Fruit fly (Drosophila melanogaster): ENCODE results near the gene CG10730.

CG10730 gene

DNA sequence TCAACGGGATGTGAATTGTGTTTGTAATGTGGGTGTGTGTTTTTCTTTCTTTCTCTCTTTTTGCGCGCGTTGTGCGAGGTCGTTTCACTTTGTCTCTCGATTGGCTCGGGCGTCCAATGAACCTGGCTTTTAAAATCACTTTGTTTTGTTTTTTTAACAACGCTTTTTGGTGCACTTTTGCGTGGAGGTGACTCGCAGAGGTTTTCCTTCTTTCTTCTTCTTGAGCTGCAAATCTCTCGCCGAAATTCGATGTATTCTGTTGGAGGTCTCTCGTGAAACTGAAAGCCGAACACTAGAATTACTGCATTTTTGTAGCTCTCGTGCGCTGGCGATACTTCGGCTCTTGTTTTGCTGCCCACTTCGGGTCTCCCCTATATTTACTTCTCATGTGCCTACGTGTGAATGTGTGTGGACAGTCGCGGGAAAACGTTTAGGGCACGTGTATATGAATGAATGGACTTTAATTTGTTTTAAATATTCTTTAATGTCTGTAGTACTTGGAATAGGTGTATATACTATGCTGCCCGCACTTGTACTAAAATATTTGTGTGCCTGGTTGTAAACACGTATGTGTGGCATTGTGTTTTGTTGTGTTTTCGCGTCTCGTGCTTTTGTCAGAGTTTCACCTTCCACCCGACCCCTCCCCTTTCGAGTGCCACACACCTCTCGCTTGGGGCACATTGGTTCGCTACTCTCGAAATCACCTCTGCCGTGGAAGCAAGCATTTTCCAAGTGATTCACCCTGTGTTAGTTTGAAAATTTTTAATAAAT lies 13.0 kb upstream of the CG10730 start, which contains the start of gene fok:
Gene fok (minus strand): TSS at position 286 of the 771 bp plus-strand sequence.
- TF ChIP-seq CG17801 (GFP tag; optimal IDR thresholded peaks at IDR 0.05; ENCODE audit: partially characterized antibody): peak; percentile 97

DNA sequence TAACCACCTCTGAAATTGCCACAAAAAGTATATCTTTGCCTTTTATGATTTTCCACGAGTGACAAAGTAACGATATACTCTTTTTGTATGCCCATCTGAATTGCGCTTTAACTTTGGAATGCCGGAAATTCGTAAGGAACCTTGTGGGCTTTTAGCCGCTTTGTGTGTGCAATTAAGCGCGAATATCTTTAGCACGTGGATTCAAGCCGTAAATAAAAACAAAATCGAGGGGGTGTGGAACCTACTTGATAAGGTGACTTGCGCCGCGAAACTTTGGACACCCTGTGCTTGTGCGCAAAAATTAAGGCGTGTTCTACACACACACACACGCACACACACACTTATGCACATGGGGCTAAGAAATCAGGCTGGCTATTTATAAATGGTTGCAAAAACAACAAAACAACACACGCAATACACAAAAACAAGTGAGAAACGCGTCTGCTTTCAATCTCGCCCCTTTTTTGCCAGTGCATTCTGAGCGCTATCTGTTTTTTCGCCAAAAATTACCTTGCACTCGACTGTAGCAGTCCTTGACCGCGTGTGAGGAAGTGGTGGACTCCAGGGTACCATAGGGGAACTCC lies 12.2 kb upstream of the CG10730 start:
- TF ChIP-seq CG17801 (GFP tag; optimal IDR thresholded peaks at IDR 0.05; ENCODE audit: partially characterized antibody): no peak

DNA sequence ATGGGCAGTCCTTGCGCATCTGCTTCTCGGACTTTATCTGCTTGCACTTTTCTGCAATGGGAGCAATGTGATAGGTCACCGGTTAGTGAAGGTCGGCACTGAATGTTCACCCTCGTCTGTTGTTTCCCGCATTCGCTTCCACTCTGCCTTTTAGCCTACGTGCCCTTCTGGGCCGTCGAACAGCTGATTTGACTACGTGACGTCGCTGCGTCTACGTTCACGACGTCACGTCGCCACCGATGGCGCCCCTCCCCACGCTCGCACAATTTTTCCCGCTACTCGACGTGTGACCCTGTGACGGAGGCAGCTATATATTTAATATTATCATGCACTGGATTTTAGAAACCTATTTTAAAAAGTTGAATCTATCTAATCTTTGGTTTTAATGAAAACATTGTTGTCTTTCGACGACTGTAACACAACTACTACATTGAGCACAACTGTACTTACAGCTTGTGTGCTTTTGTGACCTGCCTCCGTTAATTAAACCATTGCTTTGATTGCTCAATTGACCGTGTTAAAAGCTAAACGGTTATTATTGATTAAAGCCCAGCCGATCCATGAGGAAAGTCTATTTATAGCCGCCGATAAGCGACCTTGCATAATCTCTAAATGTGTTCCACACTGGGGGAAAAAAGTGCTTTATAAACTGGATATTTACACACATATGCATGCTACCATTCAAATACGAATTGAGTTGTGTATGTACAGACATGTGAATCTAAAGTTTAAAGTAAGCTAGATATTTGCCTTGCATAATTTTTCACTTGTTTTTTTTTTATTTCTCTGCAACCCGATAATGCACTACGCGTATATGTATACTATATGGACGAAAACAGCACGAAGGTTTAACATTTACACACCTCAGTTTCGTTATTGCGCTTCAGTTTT lies 11.2 kb upstream of the CG10730 start:
- no peak for TF ChIP-seq CG17801 (GFP tag; optimal IDR thresholded peaks at IDR 0.05; ENCODE audit: partially characterized antibody)

DNA sequence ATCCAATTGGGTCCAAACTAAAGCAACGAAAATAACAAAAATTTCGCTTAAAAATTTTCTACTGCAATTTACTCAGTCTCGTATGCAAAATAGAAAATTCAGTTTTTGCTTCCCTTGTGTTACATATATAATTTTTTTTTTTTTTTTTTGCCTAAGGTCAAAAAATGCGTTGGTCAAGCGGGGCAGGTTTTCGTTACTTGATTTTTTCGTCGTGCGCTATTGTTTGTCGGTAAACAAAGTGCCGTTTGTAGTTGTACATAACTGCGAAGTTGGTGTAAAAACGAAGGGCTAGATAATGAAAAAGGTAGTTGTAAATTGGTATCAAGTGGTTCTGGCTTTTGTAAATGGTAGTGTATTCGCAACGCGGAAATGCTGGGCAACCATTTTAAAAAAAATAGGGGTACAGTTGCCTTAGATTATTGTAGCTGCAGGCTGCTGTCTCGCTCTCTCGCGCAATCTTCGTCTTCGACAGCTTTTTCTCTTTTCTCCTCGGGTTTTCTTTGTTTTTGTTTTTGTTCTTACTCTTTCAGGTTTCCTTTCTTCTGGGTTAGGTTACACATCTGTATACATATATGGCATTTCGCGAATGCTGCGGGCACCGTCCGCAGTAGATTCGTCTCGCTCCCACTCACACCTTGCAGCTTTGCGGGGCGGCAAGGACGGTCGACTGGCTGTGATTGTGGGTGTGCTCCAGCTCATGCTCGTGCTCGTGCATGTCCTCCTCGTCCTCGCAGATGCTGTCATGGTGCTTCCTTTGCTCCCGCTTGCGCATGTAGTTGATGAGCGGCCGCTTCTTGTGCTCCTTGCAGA lies 10.4 kb upstream of the CG10730 start:
- TF ChIP-seq CG17801 (GFP tag; optimal IDR thresholded peaks at IDR 0.05; ENCODE audit: partially characterized antibody): no peak

DNA sequence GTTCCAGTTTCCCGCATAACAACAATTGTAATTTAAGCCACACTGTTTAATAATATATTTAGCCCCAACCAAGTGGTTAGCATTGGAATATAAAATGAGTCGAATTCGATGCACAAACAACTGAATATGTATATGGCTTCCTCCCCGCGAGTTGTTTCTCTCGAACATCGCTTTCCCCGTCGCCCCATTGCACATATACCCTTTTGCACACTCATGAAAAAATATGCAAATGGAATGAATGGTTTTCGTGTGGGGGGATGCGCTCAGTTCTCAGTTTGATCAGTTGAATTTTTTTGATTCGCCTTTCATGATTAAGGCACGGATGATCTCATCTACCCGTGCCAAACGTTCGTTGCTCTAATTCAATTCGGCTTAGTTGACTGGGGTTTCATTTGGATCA lies 8.8 kb upstream of the CG10730 start:
- no peak for TF ChIP-seq CG17801 (GFP tag; optimal IDR thresholded peaks at IDR 0.05; ENCODE audit: partially characterized antibody)

DNA sequence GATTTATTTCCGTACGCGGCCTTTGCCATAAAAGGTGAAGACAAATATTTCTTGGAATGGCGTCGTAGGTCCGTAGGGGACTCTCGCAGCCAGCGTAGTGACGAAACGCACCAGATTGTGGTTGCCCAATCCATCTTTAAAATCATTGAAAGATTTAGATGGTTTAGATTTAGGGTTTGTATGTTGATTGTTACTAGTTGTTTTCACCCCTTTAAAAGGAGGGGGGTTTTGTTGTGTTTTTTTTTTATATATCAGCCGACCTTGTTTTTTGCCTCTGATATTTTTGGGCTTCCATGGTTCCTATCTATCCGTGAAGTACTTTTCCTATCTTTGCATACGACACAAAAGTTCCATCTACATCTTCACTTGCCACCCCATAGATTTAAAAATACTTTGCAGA lies 6.9 kb upstream of the CG10730 start:
- no peak for TF ChIP-seq CG17801 (GFP tag; optimal IDR thresholded peaks at IDR 0.05; ENCODE audit: partially characterized antibody)

DNA sequence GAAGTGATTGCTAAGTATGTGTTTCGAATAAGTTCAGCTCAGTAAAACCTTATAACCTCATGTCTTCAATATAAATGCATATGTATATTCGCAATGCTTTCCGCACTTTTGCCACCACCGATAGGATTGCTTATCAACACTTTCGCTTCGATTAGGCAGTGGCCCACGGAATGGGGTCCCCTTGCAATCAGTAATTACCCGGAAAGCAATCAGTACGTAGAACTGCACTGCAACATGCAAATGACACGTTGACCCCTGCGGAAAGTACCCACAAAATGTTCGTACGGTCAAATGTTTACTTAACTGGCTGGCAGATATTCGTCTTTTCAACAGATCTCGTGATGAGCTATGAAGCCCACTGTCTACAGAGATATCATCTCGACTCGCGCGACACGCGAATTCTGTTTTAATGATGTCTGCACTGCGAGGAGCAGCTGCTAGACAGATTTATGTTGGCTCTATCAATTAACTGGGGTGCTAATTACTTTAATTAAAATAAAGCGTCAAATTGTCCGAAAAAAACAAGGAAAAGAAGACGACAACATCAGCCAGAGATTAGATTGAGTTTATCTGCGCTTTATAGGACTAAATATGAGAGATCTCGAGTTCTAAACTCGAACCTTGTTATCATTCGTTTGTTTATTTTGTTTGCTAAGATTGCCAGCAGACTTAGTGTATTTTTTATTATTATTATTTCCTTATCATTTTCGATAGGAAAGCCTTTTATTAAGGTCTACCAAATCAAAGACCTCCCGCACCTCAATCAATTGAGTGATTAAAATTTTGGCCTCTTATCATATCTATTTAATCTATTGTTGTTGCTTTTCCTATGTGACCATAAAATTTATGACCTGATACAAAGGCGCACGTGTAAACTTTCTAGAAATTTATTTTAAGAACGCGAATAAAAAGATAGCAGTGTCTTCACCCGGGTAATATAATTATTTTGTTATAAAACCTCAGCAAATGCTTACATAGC lies 5.7 kb upstream of the CG10730 start:
- peak; percentile 11 for TF ChIP-seq CG17801 (GFP tag; optimal IDR thresholded peaks at IDR 0.05; ENCODE audit: partially characterized antibody)

DNA sequence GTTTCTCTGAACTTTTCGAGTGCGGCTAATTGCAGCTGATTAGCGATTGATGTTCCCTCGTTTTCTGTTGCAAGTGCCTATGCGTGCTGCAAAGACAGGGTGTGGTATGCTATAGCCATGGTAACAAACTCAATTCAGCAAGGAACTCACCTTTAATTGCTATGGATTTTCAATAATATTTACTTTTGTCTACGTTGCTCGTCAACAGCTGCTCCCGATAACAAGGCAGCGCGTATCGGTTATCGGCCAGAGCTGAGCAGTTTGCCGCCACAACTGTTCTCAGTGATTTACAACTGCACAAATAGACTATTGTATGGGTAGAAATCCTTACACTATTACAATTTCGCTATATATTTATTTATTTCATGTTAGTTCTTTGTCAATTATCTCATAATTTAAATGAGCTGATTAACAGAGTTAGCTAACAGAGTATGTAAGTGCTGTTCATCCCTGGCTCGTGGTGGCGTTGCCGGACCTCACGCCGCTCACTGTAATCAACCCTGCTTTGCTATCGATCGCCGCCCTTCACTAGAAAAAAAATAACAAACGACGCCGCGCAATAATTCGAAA lies 3.3 kb upstream of the CG10730 start, which contains the start of the genes pr and neb:
Gene pr (minus strand): TSS at position 225 of the 570 bp plus-strand sequence.
Gene neb (plus strand): TSS at position 524 of the 570 bp plus-strand sequence.
- TF ChIP-seq CG17801 (GFP tag; optimal IDR thresholded peaks at IDR 0.05; ENCODE audit: partially characterized antibody): peak; percentile 62

DNA sequence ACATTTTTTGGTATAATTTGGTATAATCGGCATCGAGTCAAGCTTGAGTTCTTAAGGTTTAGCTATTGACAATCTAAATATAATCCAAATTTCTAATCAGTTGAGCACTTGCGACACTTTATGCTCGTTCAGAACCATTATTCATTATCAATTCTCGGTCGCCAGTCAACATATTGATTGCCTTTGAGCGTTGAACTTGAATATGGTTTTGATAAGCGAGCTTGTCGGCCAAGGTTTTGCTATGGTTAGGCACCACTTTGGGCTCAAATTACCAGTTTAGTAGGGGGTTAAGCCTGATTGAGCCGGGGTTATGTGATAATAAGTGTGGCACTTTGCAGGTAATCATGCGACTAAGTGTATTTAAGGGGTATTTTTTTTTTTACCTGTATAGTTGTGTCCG lies 2.4 kb upstream of the CG10730 start:
- no peak for TF ChIP-seq CG17801 (GFP tag; optimal IDR thresholded peaks at IDR 0.05; ENCODE audit: partially characterized antibody)

DNA sequence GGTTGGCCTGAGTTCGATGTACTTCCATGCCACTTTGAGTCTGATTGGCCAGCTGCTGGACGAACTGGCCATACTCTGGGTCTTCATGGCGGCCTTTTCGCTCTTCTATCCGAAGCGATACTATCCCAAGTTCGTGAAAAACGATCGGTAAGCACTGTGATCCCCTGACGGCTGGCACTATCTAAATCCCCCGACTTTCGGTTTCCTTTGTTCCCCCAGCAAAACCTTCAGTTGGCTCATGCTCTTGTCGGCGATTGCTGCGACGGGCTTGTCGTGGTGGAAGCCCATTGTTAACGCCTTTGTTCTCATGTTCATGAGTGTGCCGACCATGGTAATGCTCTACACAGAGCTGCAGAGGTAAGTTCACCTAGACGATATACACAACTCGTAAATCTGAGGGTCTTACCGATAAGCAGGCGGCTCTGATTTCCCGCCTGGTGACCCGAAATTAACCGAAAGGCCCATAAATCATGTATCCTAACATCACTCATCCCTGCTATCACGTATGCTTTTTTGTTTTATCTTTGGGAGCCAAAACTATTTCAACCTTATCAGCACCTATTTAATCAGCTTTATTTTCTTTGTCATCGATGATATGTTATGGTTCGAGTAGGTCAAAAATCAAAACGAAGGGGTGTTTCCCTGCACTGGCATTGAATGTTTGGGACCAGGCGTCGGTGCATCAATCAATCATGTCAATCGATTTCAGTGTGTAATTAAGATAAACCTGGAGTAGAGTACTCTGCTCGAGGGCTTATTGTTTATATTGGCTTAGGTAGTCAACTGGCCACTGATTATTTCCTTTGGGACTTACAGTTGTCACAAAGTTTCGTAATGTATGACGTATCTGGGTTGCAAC lies 2.6 kb downstream of the CG10730 start:
- TF ChIP-seq CG17801 (GFP tag; optimal IDR thresholded peaks at IDR 0.05; ENCODE audit: partially characterized antibody): no peak

DNA sequence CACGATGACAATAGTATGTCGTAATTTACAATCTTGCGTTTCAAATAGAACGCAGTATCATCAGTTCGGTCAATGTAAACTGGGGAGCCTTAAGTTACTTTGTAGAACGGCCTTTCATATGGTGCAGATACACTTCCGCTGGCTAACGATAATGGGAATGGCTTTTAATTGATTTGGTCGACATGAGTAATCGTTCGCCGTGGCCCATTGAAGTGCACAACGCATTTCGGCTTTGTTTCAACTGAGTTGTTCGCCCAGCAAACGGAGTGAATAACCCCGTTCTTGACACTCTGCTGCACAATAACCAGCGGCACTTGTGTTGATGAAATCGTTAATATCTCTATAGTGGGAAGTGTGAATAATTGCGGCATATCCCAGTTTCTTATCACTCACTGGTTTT lies 4.1 kb downstream of the CG10730 start:
- TF ChIP-seq CG17801 (GFP tag; optimal IDR thresholded peaks at IDR 0.05; ENCODE audit: partially characterized antibody): no peak

DNA sequence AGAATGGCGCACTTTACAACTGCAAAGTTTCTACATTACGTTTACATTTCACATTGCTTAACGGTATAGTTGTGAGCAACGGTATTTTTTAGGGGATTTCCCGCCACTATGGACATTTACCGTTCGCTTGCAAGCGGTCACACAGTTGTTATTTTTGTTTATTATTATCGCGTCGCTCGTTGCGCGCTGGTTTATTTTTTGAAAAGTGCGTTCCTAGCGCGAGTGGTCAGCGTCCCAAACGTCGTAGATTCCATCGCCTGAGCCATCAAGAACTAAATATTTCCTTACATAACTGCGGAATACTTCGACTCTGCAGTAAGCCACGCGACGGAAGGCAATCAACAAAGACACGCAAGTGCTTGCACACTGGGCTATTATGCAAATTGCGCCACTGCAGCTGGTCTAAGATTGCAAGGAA lies 5.8 kb downstream of the CG10730 start, which contains the start of gene bwa:
Gene bwa (plus strand): TSS at position 159 of the 418 bp plus-strand sequence.
- TF ChIP-seq CG17801 (GFP tag; optimal IDR thresholded peaks at IDR 0.05; ENCODE audit: partially characterized antibody): no peak
